Worm (Caenorhabditis elegans) whole organism, L3 larva: ENCODE results near the gene msp-63.

Experiments used
- ZK546.5 ChIP-seq: sonication (generic microtip); optimal IDR thresholded peaks from 2 replicates; lab custom pipeline; 2017; ENCODE audit warnings: missing biosample characterization, missing genetic modification characterization
- aly-2 ChIP-seq: fragments of 150-350 bp; optimal IDR thresholded peaks from 2 replicates; lab custom pipeline; 2014; ENCODE audit warnings: missing biosample characterization, missing genetic modification characterization
- ama-1 ChIP-seq: fragments of 150-350 bp; optimal IDR thresholded peaks from 2 replicates; lab custom pipeline; 2018
- ceh-16 ChIP-seq: sonication (generic microtip); optimal IDR thresholded peaks from 2 replicates; lab custom pipeline; 2017; ENCODE audit warnings: missing biosample characterization, missing genetic modification characterization
- ceh-28 ChIP-seq: fragments of 150-350 bp; optimal IDR thresholded peaks from 2 replicates; lab custom pipeline; 2014; ENCODE audit warnings: missing biosample characterization, missing genetic modification reagents, missing genetic modification characterization
- ceh-9 ChIP-seq: sonication (generic microtip); optimal IDR thresholded peaks from 2 replicates; lab custom pipeline; 2018; ENCODE audit warnings: missing biosample characterization, missing genetic modification characterization
- daf-12 ChIP-seq: fragments of 150-350 bp; optimal IDR thresholded peaks from 2 replicates; lab custom pipeline; 2014; ENCODE audit warnings: missing biosample characterization, missing genetic modification reagents, missing genetic modification characterization
- egl-5 ChIP-seq: fragments of 150-350 bp; optimal IDR thresholded peaks from 2 replicates; lab custom pipeline; 2017; ENCODE audit warnings: missing biosample characterization, missing genetic modification reagents, missing genetic modification characterization, inconsistent platforms
- elt-1 ChIP-seq: fragments of 150-350 bp; optimal IDR thresholded peaks from 2 replicates; lab custom pipeline; 2014; ENCODE audit warnings: missing biosample characterization, missing genetic modification characterization
- elt-2 ChIP-seq: sonication (generic microtip); optimal IDR thresholded peaks from 2 replicates; lab custom pipeline; 2016; ENCODE audit warnings: missing genetic modification reagents, mild to moderate bottlenecking, missing genetic modification characterization, missing compliant biosample characterization
- elt-3 ChIP-seq, 3 experiments: fragments of 150-350 bp in 1 of 3; sonication (generic microtip) in 2 of 3; optimal IDR thresholded peaks; 2 replicates in 2 of 3; 4 replicates in 1 of 3; lab custom pipeline; 2014 to 2017; ENCODE audit warnings: missing biosample characterization in 3 of 3, missing genetic modification characterization in 3 of 3
- eor-1 ChIP-seq, 2 experiments: fragments of 150-350 bp; optimal IDR thresholded peaks; 2 replicates each; lab custom pipeline; 2014 to 2018; ENCODE audit warnings: missing biosample characterization in 2 of 2, missing genetic modification characterization in 2 of 2
- fkh-10 ChIP-seq: sonication (generic microtip); optimal IDR thresholded peaks from 2 replicates; lab custom pipeline; 2017; ENCODE audit warnings: missing biosample characterization, missing genetic modification reagents, missing genetic modification characterization
- fkh-2 ChIP-seq: fragments of 150-350 bp; optimal IDR thresholded peaks from 2 replicates; lab custom pipeline; 2014; ENCODE audit warnings: missing biosample characterization, missing genetic modification reagents, missing genetic modification characterization
- fos-1 ChIP-seq: fragments of 150-350 bp; optimal IDR thresholded peaks from 2 replicates; lab custom pipeline; 2014; ENCODE audit warnings: missing biosample characterization, missing genetic modification characterization
- lin-15B ChIP-seq: fragments of 150-350 bp; optimal IDR thresholded peaks from 2 replicates; lab custom pipeline; 2014; ENCODE audit warnings: missing biosample characterization, missing genetic modification characterization
- lin-39 ChIP-seq: fragments of 150-350 bp; optimal IDR thresholded peaks from 2 replicates; lab custom pipeline; 2018; ENCODE audit warnings: missing biosample characterization, missing genetic modification reagents, missing genetic modification characterization
- lsy-12 ChIP-seq: sonication (generic microtip); optimal IDR thresholded peaks from 2 replicates; lab custom pipeline; 2016; ENCODE audit warnings: mild to moderate bottlenecking, missing genetic modification characterization, missing compliant biosample characterization
- mdl-1 ChIP-seq: fragments of 150-350 bp; optimal IDR thresholded peaks from 2 replicates; lab custom pipeline; 2014; ENCODE audit warnings: missing biosample characterization, missing genetic modification characterization
- mml-1 ChIP-seq: fragments of 150-350 bp; sonication (generic microtip); optimal IDR thresholded peaks from 3 replicates; lab custom pipeline; 2014; ENCODE audit warnings: missing biosample characterization, missing genetic modification characterization
- nfya-1 ChIP-seq: sonication (generic microtip); optimal IDR thresholded peaks from 2 replicates; lab custom pipeline; 2017; ENCODE audit warnings: missing genetic modification characterization, mild to moderate bottlenecking, missing compliant biosample characterization, antibody characterized with exemption, moderate library complexity; ENCODE audit not compliant: insufficient read depth
- nhr-12 ChIP-seq: fragments of 150-350 bp; optimal IDR thresholded peaks from 2 replicates; lab custom pipeline; 2014; ENCODE audit warnings: missing biosample characterization, missing genetic modification characterization
- nhr-237 ChIP-seq: fragments of 150-350 bp; optimal IDR thresholded peaks from 2 replicates; lab custom pipeline; 2014; ENCODE audit warnings: missing biosample characterization, missing genetic modification characterization
- nhr-25 ChIP-seq: sonication (generic microtip); optimal IDR thresholded peaks from 2 replicates; lab custom pipeline; 2017; ENCODE audit warnings: missing biosample characterization, missing genetic modification characterization
- nhr-28 ChIP-seq: fragments of 150-350 bp; optimal IDR thresholded peaks from 2 replicates; lab custom pipeline; 2014; ENCODE audit warnings: missing biosample characterization, missing genetic modification characterization
- nhr-67 ChIP-seq: fragments of 150-350 bp; optimal IDR thresholded peaks from 2 replicates; lab custom pipeline; 2014; ENCODE audit warnings: missing biosample characterization, missing genetic modification characterization
- nhr-76 ChIP-seq: fragments of 150-350 bp; sonication (generic microtip); optimal IDR thresholded peaks from 5 replicates; lab custom pipeline; 2014; ENCODE audit warnings: missing biosample characterization, missing genetic modification characterization
- nhr-77 ChIP-seq: fragments of 150-350 bp; optimal IDR thresholded peaks from 2 replicates; lab custom pipeline; 2014; ENCODE audit warnings: missing biosample characterization, missing genetic modification characterization
- pha-4 ChIP-seq: fragments of 150-350 bp; optimal IDR thresholded peaks from 2 replicates; lab custom pipeline; 2014; ENCODE audit warnings: missing biosample characterization, missing genetic modification reagents, missing genetic modification characterization
- pqm-1 ChIP-seq: fragments of 150-350 bp; optimal IDR thresholded peaks from 2 replicates; lab custom pipeline; 2017; ENCODE audit warnings: missing biosample characterization, missing genetic modification characterization, inconsistent platforms
- skn-1 ChIP-seq: fragments of 150-350 bp; optimal IDR thresholded peaks from 2 replicates; lab custom pipeline; 2014; ENCODE audit warnings: missing biosample characterization, missing genetic modification characterization
- snpc-4 ChIP-seq: fragments of 150-350 bp; optimal IDR thresholded peaks from 2 replicates; lab custom pipeline; 2014; ENCODE audit warnings: missing biosample characterization, missing genetic modification characterization
- unc-62 ChIP-seq: fragments of 150-350 bp; sonication (generic microtip); optimal IDR thresholded peaks from 4 replicates; lab custom pipeline; 2014; ENCODE audit warnings: missing biosample characterization, missing genetic modification reagents, missing genetic modification characterization
- zag-1 ChIP-seq: fragments of 150-350 bp; optimal IDR thresholded peaks from 2 replicates; lab custom pipeline; 2014; ENCODE audit warnings: missing biosample characterization, missing genetic modification characterization
- ztf-11 ChIP-seq: fragments of 150-350 bp; optimal IDR thresholded peaks from 2 replicates; lab custom pipeline; 2014; ENCODE audit warnings: missing biosample characterization, missing genetic modification characterization
- ztf-4 ChIP-seq: fragments of 150-350 bp; optimal IDR thresholded peaks from 2 replicates; lab custom pipeline; 2014; ENCODE audit warnings: missing biosample characterization, missing genetic modification characterization

Gene msp-63

DNA sequence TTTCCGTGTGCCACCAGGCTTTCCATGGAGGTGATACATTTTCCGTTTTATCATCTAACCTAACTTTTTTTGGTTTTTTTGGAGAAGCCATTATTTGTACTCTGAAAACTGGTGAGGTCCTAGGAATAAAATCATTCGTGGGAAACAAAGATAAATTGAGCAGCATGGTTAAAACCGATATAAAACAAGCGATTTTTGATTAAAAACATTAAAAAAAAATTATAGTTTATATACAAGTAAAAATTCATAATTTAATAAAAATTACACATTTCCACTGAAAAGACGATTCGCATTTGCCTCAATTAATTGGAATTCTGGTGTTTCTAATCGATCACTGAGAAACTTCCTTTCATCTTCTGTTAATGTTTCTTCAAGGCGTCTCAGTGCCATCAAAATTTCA is 41.2 kb upstream of the msp-63 start, which contains the start of gene ZK1248.15:
ZK1248.15 (minus strand) TSS at position 101 of the 400 bp plus-strand sequence.
- TF ChIP-seq snpc-4 (tag; lab: Kevin White, UChicago): no peak
- TF ChIP-seq ceh-28 (tag; lab: Kevin White, UChicago): no peak
- TF ChIP-seq nhr-28 (tag; lab: Kevin White, UChicago): no peak
- TF ChIP-seq nhr-76 (tag; lab: Kevin White, UChicago): no peak
- TF ChIP-seq eor-1 (tag; optimal IDR thresholded peaks at IDR 0.05; lab: Kevin White, UChicago): no peak
- TF ChIP-seq ZK546.5 (tag; lab: Kevin White, UChicago): no peak
- TF ChIP-seq lin-15B (tag; lab: Kevin White, UChicago): no peak
- no peak for TF ChIP-seq ama-1 (lab: Kevin White, UChicago)
- no peak for TF ChIP-seq ceh-16
- TF ChIP-seq elt-1 (tag; lab: Kevin White, UChicago): no peak

DNA sequence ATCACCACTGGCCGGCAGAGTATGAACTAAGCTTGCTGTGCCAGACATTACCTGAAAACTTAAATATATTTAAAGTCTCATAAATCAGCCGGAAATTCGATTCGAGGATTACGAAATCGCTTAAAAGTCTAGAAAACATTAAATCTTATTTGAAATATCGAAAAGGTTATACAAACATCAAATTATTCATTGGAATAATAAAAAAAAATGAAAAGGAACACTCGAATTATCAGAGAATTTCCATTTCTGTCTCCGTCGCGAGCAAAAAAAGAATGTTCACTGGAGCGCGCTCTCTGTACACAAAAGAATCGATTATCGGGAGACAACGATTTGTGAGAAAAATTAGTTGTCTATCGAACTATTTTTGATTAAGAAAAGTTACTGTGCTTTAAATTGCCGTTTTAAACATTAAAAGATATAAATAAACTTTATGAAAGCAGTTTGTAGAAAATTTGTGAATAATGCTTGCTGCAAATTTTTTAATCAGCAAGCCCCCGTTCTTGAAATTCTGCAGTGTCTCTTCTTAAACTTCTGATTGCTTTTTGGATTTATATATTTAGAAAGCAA is 39.0 kb upstream of the msp-63 start, which contains the start of gene fzo-1:
fzo-1 (minus strand) TSS at position 51 of the 567 bp plus-strand sequence.
- no peak for TF ChIP-seq nhr-237
- TF ChIP-seq elt-2 (tag; lab: Kevin White, UChicago): peak; percentile 47
- no peak for TF ChIP-seq skn-1
- no peak for TF ChIP-seq mml-1 (tag; lab: Kevin White, UChicago)
- peak; percentile 22 for TF ChIP-seq fkh-10 (GFP tag; lab: Kevin White, UChicago)
- no peak for TF ChIP-seq nhr-67 (tag; lab: Kevin White, UChicago)
- TF ChIP-seq ztf-11 (tag; lab: Kevin White, UChicago): no peak
- no peak for TF ChIP-seq nhr-76 (tag; lab: Kevin White, UChicago)
- TF ChIP-seq nfya-1: peak; percentile 60
- no peak for TF ChIP-seq ceh-16
- TF ChIP-seq pha-4: peak; percentile 72
- TF ChIP-seq egl-5 (tag; lab: Kevin White, UChicago): no peak
- peak; percentile 29 for TF ChIP-seq snpc-4 (tag; lab: Kevin White, UChicago)
- no peak for TF ChIP-seq unc-62
- no peak for TF ChIP-seq fos-1 (tag; lab: Kevin White, UChicago)
- TF ChIP-seq lin-15B (tag; lab: Kevin White, UChicago): peak; percentile 52
- TF ChIP-seq lsy-12: no peak
- no peak for TF ChIP-seq fkh-2 (tag; lab: Kevin White, UChicago)

DNA sequence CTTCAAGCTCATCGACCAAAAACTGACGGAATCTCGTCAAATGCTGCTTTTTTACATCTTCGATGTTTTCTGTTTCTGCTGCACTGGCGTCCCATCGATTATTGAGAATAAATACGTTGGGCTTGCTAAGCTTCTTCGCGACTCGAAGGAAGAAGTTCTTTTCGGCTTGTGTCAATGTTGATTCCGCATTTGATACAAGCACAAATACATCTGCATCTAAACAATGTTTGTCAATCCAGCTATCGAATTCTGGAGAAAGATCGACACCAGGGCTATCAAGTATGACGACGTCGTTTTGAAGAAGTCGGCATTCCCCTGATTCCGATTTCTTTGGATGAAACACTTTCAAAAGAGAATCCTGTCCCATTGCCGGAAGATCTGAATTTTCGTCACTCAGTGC is 37.9 kb upstream of the msp-63 start:
- no peak for TF ChIP-seq mml-1 (tag; lab: Kevin White, UChicago)
- no peak for TF ChIP-seq ztf-4
- no peak for TF ChIP-seq unc-62
- TF ChIP-seq nhr-25: no peak
- TF ChIP-seq nhr-237: no peak
- no peak for TF ChIP-seq nhr-77 (tag; lab: Kevin White, UChicago)
- TF ChIP-seq fkh-2 (tag; lab: Kevin White, UChicago): no peak

DNA sequence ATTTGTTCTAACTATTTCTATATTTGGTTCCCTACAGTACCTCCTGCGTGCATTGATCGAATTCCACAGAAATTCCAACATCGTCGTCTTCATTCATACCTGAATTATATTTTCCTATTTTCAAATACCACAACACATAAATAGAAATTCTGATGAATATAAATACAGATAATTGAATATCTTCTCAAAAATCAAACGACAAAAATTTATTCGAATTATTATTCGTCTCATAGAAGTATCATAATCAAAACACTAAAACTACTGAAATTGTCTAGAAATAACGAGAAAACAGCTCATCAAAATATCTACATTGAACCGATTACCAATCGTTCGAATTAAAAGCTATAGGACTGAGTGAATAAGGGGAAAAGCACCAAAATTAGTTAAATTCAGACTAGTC is 35.9 kb upstream of the msp-63 start, which contains the start of gene gtap-1:
gtap-1 (minus strand) TSS at position 101 of the 400 bp plus-strand sequence.
- no peak for TF ChIP-seq fos-1 (tag; lab: Kevin White, UChicago)
- no peak for TF ChIP-seq zag-1 (tag; lab: Kevin White, UChicago)
- no peak for TF ChIP-seq elt-2 (tag; lab: Kevin White, UChicago)
- no peak for TF ChIP-seq unc-62
- no peak for TF ChIP-seq daf-12 (tag; lab: Kevin White, UChicago)
- TF ChIP-seq fkh-2 (tag; lab: Kevin White, UChicago): no peak
- TF ChIP-seq lsy-12: no peak

DNA sequence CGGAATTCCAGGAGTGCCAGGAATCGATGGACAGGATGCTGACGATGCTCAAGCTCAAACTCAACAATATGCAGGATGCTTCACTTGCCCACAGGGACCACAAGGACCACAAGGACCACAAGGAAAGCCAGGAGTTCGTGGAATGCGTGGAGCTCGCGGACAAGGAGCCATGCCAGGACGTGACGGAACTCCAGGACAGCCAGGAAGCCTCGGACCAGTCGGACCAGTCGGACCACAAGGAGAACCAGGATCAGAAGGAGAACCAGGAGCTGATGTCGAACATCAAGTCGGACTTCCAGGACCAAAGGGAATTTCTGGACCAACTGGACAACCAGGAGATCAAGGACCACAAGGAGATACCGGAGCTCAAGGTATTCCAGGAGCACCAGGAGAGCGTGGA is 34.1 kb upstream of the msp-63 start:
- TF ChIP-seq ceh-9 (tag; lab: Kevin White, UChicago) (no peak), ceh-16 (no peak), lin-15B (tag; lab: Kevin White, UChicago) (no peak), mdl-1 (tag; lab: Kevin White, UChicago) (no peak), egl-5 (tag; lab: Kevin White, UChicago) (no peak), nhr-12 (tag; lab: Kevin White, UChicago) (no peak), ceh-28 (tag; lab: Kevin White, UChicago) (no peak), lin-39 (tag; lab: Kevin White, UChicago) (no peak), aly-2 (tag; lab: Kevin White, UChicago) (no peak), mml-1 (tag; lab: Kevin White, UChicago) (no peak), nhr-77 (tag; lab: Kevin White, UChicago) (no peak), elt-3 (tag; optimal IDR thresholded peaks at IDR 0.05; lab: Kevin White, UChicago) (no peak), pha-4 (no peak), nhr-28 (tag; lab: Kevin White, UChicago) (no peak), pqm-1 (tag; lab: Kevin White, UChicago) (no peak), fos-1 (tag; lab: Kevin White, UChicago) (no peak), nhr-237 (no peak), fkh-2 (tag; lab: Kevin White, UChicago) (no peak), ZK546.5 (tag; lab: Kevin White, UChicago) (no peak)
